Worm (Caenorhabditis elegans): ENCODE results near the gene srlf-17.
"Not testable (repeated sequence)": the region's sequence is repeated elsewhere in the genome, so short reads cannot be mapped to it uniquely, and the experiment has no call there.

ce11 chrIV:11070895-11071294 lies 31.6 kb downstream of the srlf-17 start:
- not testable (repeated sequence) for TF ChIP-seq ztf-3 (GFP tag; optimal IDR thresholded peaks at IDR 0.05); ztf-28 (GFP tag; IDR thresholded peaks at IDR 0.05); madf-6 (GFP tag; IDR thresholded peaks at IDR 0.05); unc-130 (GFP tag; optimal IDR thresholded peaks at IDR 0.05); zfh-2 (GFP tag; conservative IDR thresholded peaks at IDR 0.05); Y95B8A.8 (GFP tag; IDR thresholded peaks at IDR 0.05)
